Fruit fly (Drosophila melanogaster): ENCODE measurements around the gene Lipt2.
A peak's percentile ranks its signal among the peaks of the same experiment; 100 is the strongest.

Gene Lipt2

DNA sequence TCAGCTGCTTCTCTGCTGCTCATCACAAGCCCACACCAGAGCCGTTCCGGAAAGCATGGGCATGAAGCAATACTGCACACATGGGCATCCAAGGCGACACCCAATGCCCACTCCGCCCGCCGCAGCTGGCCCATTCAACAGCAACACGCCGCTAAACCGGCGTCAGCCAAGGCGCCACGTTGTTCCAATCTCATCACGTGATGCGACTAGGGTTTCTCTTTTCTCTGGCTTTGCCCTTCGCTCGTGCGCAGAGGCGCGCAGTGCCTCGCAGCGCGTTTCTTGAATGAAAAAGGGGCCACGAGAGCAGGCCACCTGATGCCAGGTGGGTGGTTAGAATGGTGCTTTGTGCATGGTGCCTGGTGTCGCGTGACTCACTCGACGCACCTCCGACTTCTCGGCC, 12.1 kb upstream of the Lipt2 start:
- TF ChIP-seq cic (GFP tag; optimal IDR thresholded peaks at IDR 0.05) (peak; percentile 16), cnc (optimal IDR thresholded peaks at IDR 0.05) (no peak), CG1620 (GFP tag; optimal IDR thresholded peaks at IDR 0.05) (no peak), tj (GFP tag; optimal IDR thresholded peaks at IDR 0.05) (no peak), Mnt (GFP tag; optimal IDR thresholded peaks at IDR 0.05) (peak; percentile 31), Crg-1 (GFP tag; optimal IDR thresholded peaks at IDR 0.05) (no peak), Hr96 (GFP tag; optimal IDR thresholded peaks at IDR 0.05) (no peak)

DNA sequence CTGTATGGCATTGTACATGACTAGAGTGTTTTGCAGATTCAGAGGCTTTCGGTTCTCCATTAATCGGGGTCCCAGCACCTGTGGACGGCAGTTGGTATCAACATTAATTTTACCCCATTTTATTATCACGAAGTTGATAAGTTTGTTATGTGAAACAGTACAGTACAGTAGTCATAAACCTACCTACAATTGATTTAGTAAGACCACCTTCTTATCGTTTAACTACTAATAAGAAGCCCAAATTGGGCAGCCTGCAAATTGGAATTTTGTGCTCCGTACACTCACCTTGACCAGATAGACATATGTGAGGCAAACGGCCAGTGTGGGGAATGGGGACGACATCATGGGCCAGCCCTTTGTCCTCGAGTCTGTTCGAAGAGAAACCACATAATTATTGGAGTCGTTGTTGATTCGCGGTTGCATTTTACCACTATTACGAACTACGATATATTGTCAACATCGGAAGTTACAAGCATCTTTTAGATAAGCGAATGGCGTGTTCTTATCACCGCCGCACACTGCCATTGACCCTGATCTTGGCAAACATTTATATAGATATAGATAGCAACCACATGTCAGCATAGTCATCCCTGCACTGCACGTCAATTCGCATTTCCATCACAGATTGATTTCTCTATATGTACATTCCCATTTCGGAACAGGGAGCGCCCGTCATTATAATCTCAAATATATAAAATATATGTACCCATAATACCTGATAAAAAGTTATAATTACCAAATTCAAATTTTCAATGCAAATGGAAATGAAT, 9.5 kb upstream of the Lipt2 start:
- TF ChIP-seq toe (GFP tag; optimal IDR thresholded peaks at IDR 0.05) (no peak), bab1 (GFP tag; optimal IDR thresholded peaks at IDR 0.05) (no peak), Crg-1 (GFP tag; optimal IDR thresholded peaks at IDR 0.05) (no peak), cnc (optimal IDR thresholded peaks at IDR 0.05) (no peak), CG33017 (tag; optimal IDR thresholded peaks at IDR 0.05) (no peak), tj (GFP tag; optimal IDR thresholded peaks at IDR 0.05) (no peak), CG14711 (tag; optimal IDR thresholded peaks at IDR 0.05) (no peak), CG12768 (GFP tag; optimal IDR thresholded peaks at IDR 0.05) (no peak), CG5204 (GFP tag; optimal IDR thresholded peaks at IDR 0.05) (no peak), CG1620 (GFP tag; optimal IDR thresholded peaks at IDR 0.05) (no peak), CG7101 (tag; optimal IDR thresholded peaks at IDR 0.05) (no peak), CG11617 (GFP tag; optimal IDR thresholded peaks at IDR 0.05) (no peak)

DNA sequence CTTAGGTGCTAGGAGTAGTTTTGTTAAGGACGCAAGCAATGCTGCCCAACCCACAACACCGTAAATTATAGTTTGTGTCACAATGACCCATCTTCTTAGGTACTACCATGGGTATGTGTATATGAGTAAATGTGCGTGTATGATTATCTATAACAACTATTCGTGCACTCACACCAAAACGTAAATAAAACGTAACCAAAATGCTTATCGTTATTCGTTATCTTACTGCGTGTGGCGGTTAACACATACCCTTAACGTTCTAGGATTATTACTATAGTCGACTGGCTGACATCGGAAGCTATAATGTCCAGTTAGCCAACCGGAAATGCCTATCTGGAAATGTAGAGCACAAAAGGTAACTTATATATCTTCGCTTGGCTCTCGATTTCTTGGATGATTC, 8.0 kb upstream of the Lipt2 start:
- no peak for TF ChIP-seq toe (GFP tag; optimal IDR thresholded peaks at IDR 0.05)
- TF ChIP-seq CG1620 (GFP tag; optimal IDR thresholded peaks at IDR 0.05): no peak
- no peak for TF ChIP-seq CG7045 (GFP tag; optimal IDR thresholded peaks at IDR 0.05)
- TF ChIP-seq CG7101 (tag; optimal IDR thresholded peaks at IDR 0.05): no peak
- no peak for TF ChIP-seq CG5204 (GFP tag; optimal IDR thresholded peaks at IDR 0.05)
- TF ChIP-seq kay (GFP tag; ENCODE audit: borderline replicate concordance): no peak
- TF ChIP-seq CG11617 (GFP tag; optimal IDR thresholded peaks at IDR 0.05): no peak
- TF ChIP-seq Hr96 (GFP tag; optimal IDR thresholded peaks at IDR 0.05): no peak
- no peak for TF ChIP-seq bab1 (GFP tag; optimal IDR thresholded peaks at IDR 0.05)
- TF ChIP-seq Mnt (GFP tag; optimal IDR thresholded peaks at IDR 0.05): no peak
- TF ChIP-seq Clk (GFP tag; optimal IDR thresholded peaks at IDR 0.05): no peak
- no peak for TF ChIP-seq tj (GFP tag; optimal IDR thresholded peaks at IDR 0.05)
- TF ChIP-seq CG12768 (GFP tag; optimal IDR thresholded peaks at IDR 0.05): no peak
- TF ChIP-seq cic (GFP tag; optimal IDR thresholded peaks at IDR 0.05): no peak
- TF ChIP-seq pad (GFP tag; optimal IDR thresholded peaks at IDR 0.05): no peak
- TF ChIP-seq CG33017 (tag; optimal IDR thresholded peaks at IDR 0.05): no peak
- no peak for TF ChIP-seq cnc (optimal IDR thresholded peaks at IDR 0.05)
- no peak for TF ChIP-seq CG14711 (tag; optimal IDR thresholded peaks at IDR 0.05)
- TF ChIP-seq ovo (GFP tag; optimal IDR thresholded peaks at IDR 0.05): no peak
- no peak for TF ChIP-seq Crg-1 (GFP tag; optimal IDR thresholded peaks at IDR 0.05)

DNA sequence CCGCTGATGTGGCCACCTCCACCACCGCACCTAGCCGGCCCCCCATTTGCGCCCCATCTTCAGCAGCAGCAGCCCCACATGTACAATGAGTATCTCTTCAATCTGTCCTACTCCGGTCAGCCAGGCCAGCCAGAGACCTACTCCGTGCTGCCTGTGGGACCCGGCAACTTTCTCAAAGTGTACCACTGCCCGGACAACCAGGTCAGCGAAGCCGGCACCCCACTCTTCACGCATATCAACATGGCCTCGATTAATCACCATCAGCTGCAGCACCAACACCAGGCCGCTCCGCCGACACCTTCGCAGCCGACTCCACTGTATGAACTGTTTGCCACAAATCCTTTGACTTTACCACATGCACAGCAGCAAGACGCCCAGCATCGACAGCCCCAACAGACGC, 688 bp upstream of the Lipt2 start:
- no peak for TF ChIP-seq bab1 (GFP tag; optimal IDR thresholded peaks at IDR 0.05)
- TF ChIP-seq cnc (optimal IDR thresholded peaks at IDR 0.05): no peak
- TF ChIP-seq Mnt (GFP tag; optimal IDR thresholded peaks at IDR 0.05): no peak
- TF ChIP-seq CG1620 (GFP tag; optimal IDR thresholded peaks at IDR 0.05): no peak
- TF ChIP-seq tj (GFP tag; optimal IDR thresholded peaks at IDR 0.05): no peak
- no peak for TF ChIP-seq CG12768 (GFP tag; optimal IDR thresholded peaks at IDR 0.05)
- TF ChIP-seq Clk (GFP tag; optimal IDR thresholded peaks at IDR 0.05): no peak
- TF ChIP-seq ovo (GFP tag; optimal IDR thresholded peaks at IDR 0.05): no peak
- no peak for TF ChIP-seq cic (GFP tag; optimal IDR thresholded peaks at IDR 0.05)
- TF ChIP-seq CG7101 (tag; optimal IDR thresholded peaks at IDR 0.05): no peak

- TF ChIP-seq CG5204 (GFP tag; optimal IDR thresholded peaks at IDR 0.05) (no peak), CG11617 (GFP tag; optimal IDR thresholded peaks at IDR 0.05) (peak; percentile 84), CG7101 (tag; optimal IDR thresholded peaks at IDR 0.05) (peak; percentile 82), CG12768 (GFP tag; optimal IDR thresholded peaks at IDR 0.05) (peak; percentile 70), Clk (GFP tag; optimal IDR thresholded peaks at IDR 0.05) (peak; percentile 57), Mnt (GFP tag; optimal IDR thresholded peaks at IDR 0.05) (peak; percentile 96), CG1620 (GFP tag; optimal IDR thresholded peaks at IDR 0.05) (peak; percentile 82), cnc (optimal IDR thresholded peaks at IDR 0.05) (no peak), Crg-1 (GFP tag; optimal IDR thresholded peaks at IDR 0.05) (peak; percentile 64), Hr96 (GFP tag; optimal IDR thresholded peaks at IDR 0.05) (no peak), pad (GFP tag; optimal IDR thresholded peaks at IDR 0.05) (peak; percentile 66), cic (GFP tag; optimal IDR thresholded peaks at IDR 0.05) (peak; percentile 38), CG7045 (GFP tag; optimal IDR thresholded peaks at IDR 0.05) (peak; percentile 61), toe (GFP tag; optimal IDR thresholded peaks at IDR 0.05) (no peak), CG14711 (tag; optimal IDR thresholded peaks at IDR 0.05) (peak; percentile 63), ovo (GFP tag; optimal IDR thresholded peaks at IDR 0.05) (peak; percentile 40), CG33017 (tag; optimal IDR thresholded peaks at IDR 0.05) (peak; percentile 27), kay (GFP tag; ENCODE audit: borderline replicate concordance) (no peak), bab1 (GFP tag; optimal IDR thresholded peaks at IDR 0.05) (peak; percentile 84), tj (GFP tag; optimal IDR thresholded peaks at IDR 0.05) (peak; percentile 71)
These were observed 3.6 kb downstream of the Lipt2 start, which contains the start of the genes eIF3a and CG1074 for dm6 chr3R:4433441-4434077. Gene eIF3a, minus strand, starts transcription at chr3R:4433895. Gene CG1074, plus strand, starts transcription at chr3R:4433965.

Measured in whole organism, adult.